Worm (Caenorhabditis elegans): ENCODE data around the gene Y116A8C.30.

DNA sequence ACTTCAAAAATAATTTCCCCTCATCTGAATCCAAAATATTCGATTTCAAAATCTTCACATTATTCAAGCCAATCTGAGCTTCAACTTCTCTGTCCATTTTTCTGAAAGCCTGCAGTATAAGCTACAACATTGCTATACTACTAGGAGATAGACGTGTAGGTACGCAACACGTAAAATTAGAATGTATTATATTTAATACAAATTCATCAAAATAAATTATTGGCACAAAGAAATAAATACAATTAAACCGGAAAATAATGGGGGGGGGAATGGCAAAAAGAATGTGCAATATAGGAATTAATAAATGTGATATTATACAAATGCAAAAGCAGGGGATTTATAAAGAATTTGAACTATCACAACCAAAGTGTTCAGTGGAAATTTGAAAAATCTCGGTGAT lies 24.9 kb downstream of the Y116A8C.30 start, which contains the start of gene Y116A8C.25:
- no peak for TF ChIP-seq lin-11 (tag; optimal IDR thresholded peaks at IDR 0.05)
- TF ChIP-seq ama-1 (optimal IDR thresholded peaks at IDR 0.05): no peak
- TF ChIP-seq elt-2 (tag; optimal IDR thresholded peaks at IDR 0.05): no peak
- TF ChIP-seq pqm-1 (tag; optimal IDR thresholded peaks at IDR 0.05): no peak
- no peak for TF ChIP-seq sox-2 (GFP tag; IDR thresholded peaks at IDR 0.05)
- TF ChIP-seq ceh-6 (GFP tag; optimal IDR thresholded peaks at IDR 0.05): no peak
- TF ChIP-seq ets-4 (tag; optimal IDR thresholded peaks at IDR 0.05): no peak
- TF ChIP-seq odd-2 (tag; optimal IDR thresholded peaks at IDR 0.05): no peak
- no peak for TF ChIP-seq pha-4 (tag; optimal IDR thresholded peaks at IDR 0.05)
- TF ChIP-seq fkh-10 (GFP tag; optimal IDR thresholded peaks at IDR 0.05): no peak
- TF ChIP-seq rnt-1 (tag; optimal IDR thresholded peaks at IDR 0.05): no peak
- no peak for TF ChIP-seq tbx-7 (tag; optimal IDR thresholded peaks at IDR 0.05)
- TF ChIP-seq ceh-19 (GFP tag; optimal IDR thresholded peaks at IDR 0.05): no peak
- no peak for TF ChIP-seq unc-55 (GFP tag; optimal IDR thresholded peaks at IDR 0.05)

Measured in whole organism, late embryonic.